Fruit fly (Drosophila melanogaster): ENCODE data around the gene CG3437.

The CG3437 gene

DNA sequence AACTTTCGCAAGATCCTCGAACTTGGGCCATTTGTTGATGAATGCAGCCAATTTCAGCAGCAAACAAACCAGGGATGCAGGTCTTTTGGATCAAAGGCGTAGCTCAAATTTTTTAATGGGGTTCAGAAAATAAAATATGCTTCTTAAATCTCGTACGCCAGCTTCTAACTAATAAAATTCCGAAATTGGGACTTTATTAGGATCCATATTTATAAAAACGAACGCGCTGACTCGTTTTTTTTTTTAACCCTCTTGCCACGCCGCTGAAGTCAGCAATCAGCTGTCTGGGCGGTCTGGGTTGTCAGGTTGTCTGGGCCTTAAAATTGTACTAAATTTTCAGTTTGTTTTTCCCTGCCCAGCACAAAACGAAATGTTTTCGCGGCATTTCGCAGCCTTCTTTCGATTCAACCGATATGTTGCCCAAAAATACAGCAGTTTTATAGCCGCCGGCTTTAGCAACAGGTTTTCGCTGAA is at the start of gene CG3437 (continued):
- TF ChIP-seq kni (GFP tag; optimal IDR thresholded peaks at IDR 0.05) (peak; percentile 97), pb (GFP tag; optimal IDR thresholded peaks at IDR 0.05) (peak; percentile 98), gfzf (GFP tag; optimal IDR thresholded peaks at IDR 0.05) (peak; percentile 39), Bgb (GFP tag; IDR thresholded peaks at IDR 0.05; ENCODE audit: partially characterized antibody) (no peak), D19A (tag; optimal IDR thresholded peaks at IDR 0.05) (peak; percentile 85), CTCF (GFP tag; optimal IDR thresholded peaks at IDR 0.05) (peak; percentile 76), dmrt11E (tag; optimal IDR thresholded peaks at IDR 0.05) (peak; percentile 97), CG2116 (GFP tag; optimal IDR thresholded peaks at IDR 0.05) (peak; percentile 90), rib (GFP tag; IDR thresholded peaks at IDR 0.05) (peak; percentile 99), MTF-1 (GFP tag; optimal IDR thresholded peaks at IDR 0.05; ENCODE audit: borderline replicate concordance) (peak; percentile 97), hb (GFP tag; IDR thresholded peaks at IDR 0.05; ENCODE audit: partially characterized antibody) (no peak), CHES-1-like (GFP tag; optimal IDR thresholded peaks at IDR 0.05) (peak; percentile 99), CG30403 (GFP tag; optimal IDR thresholded peaks at IDR 0.05) (peak; percentile 99), CG32767 (GFP tag; IDR thresholded peaks at IDR 0.05) (peak; percentile 98), mirr (GFP tag; optimal IDR thresholded peaks at IDR 0.05) (peak; percentile 99), CG10979 (tag; optimal IDR thresholded peaks at IDR 0.05) (peak; percentile 99), CG3995 (GFP tag; optimal IDR thresholded peaks at IDR 0.05) (peak; percentile 82), CG11696 (GFP tag; IDR thresholded peaks at IDR 0.05) (peak; percentile 96), Gsc (GFP tag; IDR thresholded peaks at IDR 0.05) (peak; percentile 99), sc (optimal IDR thresholded peaks at IDR 0.05) (no peak), sc (GFP tag; optimal IDR thresholded peaks at IDR 0.05) (peak; percentile 96), bowl (GFP tag; IDR thresholded peaks at IDR 0.05) (peak; percentile 98), stc (GFP tag; IDR thresholded peaks at IDR 0.05) (peak; percentile 99), Dll (GFP tag; IDR thresholded peaks at IDR 0.05; ENCODE audit: partially characterized antibody) (peak; percentile 61; the same call in 3 of the 4 replicates), CG15269 (tag; optimal IDR thresholded peaks at IDR 0.05) (peak; percentile 99), pan (optimal IDR thresholded peaks at IDR 0.05) (no peak), pan (GFP tag; optimal IDR thresholded peaks at IDR 0.05 in 1 of 2, IDR thresholded peaks at IDR 0.05 in 1 of 2) (peak in 1 of 2 experiments; percentile 99), sug (tag; optimal IDR thresholded peaks at IDR 0.05) (peak; percentile 97), CG7745 (tag; optimal IDR thresholded peaks at IDR 0.05) (peak; percentile 87), Rx (GFP tag; IDR thresholded peaks at IDR 0.05) (peak; percentile 100), gsb (GFP tag; IDR thresholded peaks at IDR 0.05) (peak; percentile 99), CG11560 (tag; IDR thresholded peaks at IDR 0.05) (peak; percentile 94), CG13287 (GFP tag; IDR thresholded peaks at IDR 0.05; ENCODE audit: partially characterized antibody) (peak; percentile 58; the same call in 1 of the 2 replicates), CG4360 (GFP tag; IDR thresholded peaks at IDR 0.05) (peak; percentile 91), pfk (GFP tag; optimal IDR thresholded peaks at IDR 0.05) (peak; percentile 79), Neu2 (GFP tag; optimal IDR thresholded peaks at IDR 0.05; ENCODE audit: borderline replicate concordance) (peak; percentile 95), Med (GFP tag) (peak; percentile 100), Bdp1 (GFP tag; optimal IDR thresholded peaks at IDR 0.05) (peak; percentile 94), Meics (GFP tag; optimal IDR thresholded peaks at IDR 0.05) (peak; percentile 99), CG7556 (GFP tag; optimal IDR thresholded peaks at IDR 0.05) (peak; percentile 98), mam (GFP tag; optimal IDR thresholded peaks at IDR 0.05) (peak; percentile 99), sisA (GFP tag; IDR thresholded peaks at IDR 0.05) (peak; percentile 99), Deaf1 (tag; optimal IDR thresholded peaks at IDR 0.05) (peak; percentile 73), gcm (GFP tag; optimal IDR thresholded peaks at IDR 0.05) (peak; percentile 97), Hr51 (GFP tag; optimal IDR thresholded peaks at IDR 0.05) (peak; percentile 97 to 98), CG31365 (tag; optimal IDR thresholded peaks at IDR 0.05) (peak; percentile 93), CG3407 (GFP tag; optimal IDR thresholded peaks at IDR 0.05) (peak; percentile 97), corto (GFP tag; optimal IDR thresholded peaks at IDR 0.05) (peak; percentile 97), CoRest (tag; optimal IDR thresholded peaks at IDR 0.05) (peak; percentile 99), inv (GFP tag; IDR thresholded peaks at IDR 0.05; ENCODE audit: partially characterized antibody) (0 out of 2 replicates have a peak, but pooled peaks have one; percentile 21)
